Worm (Caenorhabditis elegans): ENCODE measurements around the gene D1044.4.

Gene D1044.4

DNA sequence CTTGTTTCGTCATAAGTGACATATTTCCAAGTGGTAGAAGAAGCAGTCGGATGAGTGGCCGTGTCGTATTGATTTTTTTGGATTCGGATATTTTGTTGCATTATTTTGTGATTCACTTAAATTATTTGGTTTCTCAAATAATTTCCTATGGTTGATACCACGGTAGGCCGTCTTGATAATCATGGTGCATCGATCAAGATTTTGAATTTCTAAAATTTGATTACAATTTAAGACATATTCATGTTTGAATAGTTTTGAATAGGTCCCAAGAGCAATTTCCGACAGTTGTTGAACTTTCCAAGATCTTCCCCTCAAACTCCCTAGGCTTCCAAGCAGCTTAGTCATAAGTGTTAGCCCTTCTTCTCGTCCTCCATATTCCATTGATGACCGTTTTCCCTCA lies at the start of gene D1044.4:
TSS of gene D1044.4 (minus strand) at position 101 of the 400 bp plus-strand sequence.
- TF ChIP-seq ceh-83 (GFP tag; optimal IDR thresholded peaks at IDR 0.05) (no peak), nhr-28 (tag; optimal IDR thresholded peaks at IDR 0.05) (no peak), mls-2 (tag; optimal IDR thresholded peaks at IDR 0.05) (no peak), nhr-76 (tag; optimal IDR thresholded peaks at IDR 0.05) (no peak), sptf-1 (tag; optimal IDR thresholded peaks at IDR 0.05) (no peak), elt-1 (tag; optimal IDR thresholded peaks at IDR 0.05; ENCODE audit: borderline replicate concordance, insufficient read depth) (no peak), ceh-39 (tag; optimal IDR thresholded peaks at IDR 0.05) (no peak), lsy-2 (tag; optimal IDR thresholded peaks at IDR 0.05) (no peak), sem-2 (GFP tag; optimal IDR thresholded peaks at IDR 0.05) (no peak), nhr-12 (tag; optimal IDR thresholded peaks at IDR 0.05) (no peak), ceh-43 (GFP tag; optimal IDR thresholded peaks at IDR 0.05) (no peak), lin-13 (tag; optimal IDR thresholded peaks at IDR 0.05) (no peak), lin-32 (GFP tag; optimal IDR thresholded peaks at IDR 0.05) (no peak), elt-3 (tag; optimal IDR thresholded peaks at IDR 0.05) (no peak), blmp-1 (tag; optimal IDR thresholded peaks at IDR 0.05) (no peak), unc-120 (tag; optimal IDR thresholded peaks at IDR 0.05; ENCODE audit: poor library complexity, severe bottlenecking) (no peak), zip-8 (tag; optimal IDR thresholded peaks at IDR 0.05) (no peak), flh-1 (GFP tag; optimal IDR thresholded peaks at IDR 0.05) (no peak), mep-1 (tag; optimal IDR thresholded peaks at IDR 0.05) (no peak)

- TF ChIP-seq cnd-1 (tag; optimal IDR thresholded peaks at IDR 0.05) (no peak), unc-39 (tag; optimal IDR thresholded peaks at IDR 0.05) (no peak), nhr-76 (tag; optimal IDR thresholded peaks at IDR 0.05) (no peak), sem-2 (GFP tag; optimal IDR thresholded peaks at IDR 0.05) (no peak), ham-2 (GFP tag; optimal IDR thresholded peaks at IDR 0.05) (no peak), ztf-11 (tag; optimal IDR thresholded peaks at IDR 0.05) (no peak), unc-62 (GFP tag; optimal IDR thresholded peaks at IDR 0.05) (no peak)
These were observed 49.1 kb upstream of the D1044.4 start for ce11 chrIII:5570814-5571443.

DNA sequence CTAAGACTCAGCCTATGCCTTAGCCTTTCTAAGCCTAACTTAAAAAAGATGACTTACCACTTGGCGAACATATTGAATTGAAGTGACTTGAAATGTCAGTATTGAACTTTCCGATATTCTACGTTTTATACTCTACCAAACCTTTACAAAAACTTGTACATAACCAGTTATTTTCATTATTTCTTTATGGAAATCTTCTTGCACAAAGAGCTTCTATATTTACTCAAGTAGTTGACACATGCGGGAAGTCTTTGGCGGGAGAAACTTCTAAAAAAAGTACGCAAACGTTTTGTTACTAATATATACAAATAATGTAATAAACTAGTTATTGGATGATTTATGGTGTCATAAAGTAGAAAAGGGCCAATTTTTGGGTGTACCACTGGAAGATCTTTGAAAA lies 46.8 kb upstream of the D1044.4 start, which contains the start of gene nspb-12:
TSS of gene nspb-12 (minus strand) at position 101 of the 400 bp plus-strand sequence.
- TF ChIP-seq lin-13 (tag; optimal IDR thresholded peaks at IDR 0.05): no peak
- no peak for TF ChIP-seq unc-120 (tag; optimal IDR thresholded peaks at IDR 0.05; ENCODE audit: poor library complexity, severe bottlenecking)
- no peak for TF ChIP-seq lsy-2 (tag; optimal IDR thresholded peaks at IDR 0.05)
- no peak for TF ChIP-seq tbx-8 (GFP tag; optimal IDR thresholded peaks at IDR 0.05)

ce11 chrIII:5568265-5568664 lies 46.4 kb upstream of the D1044.4 start:
- TF ChIP-seq mls-2 (tag; optimal IDR thresholded peaks at IDR 0.05) (no peak), tbx-8 (GFP tag; optimal IDR thresholded peaks at IDR 0.05) (no peak), nhr-76 (tag; optimal IDR thresholded peaks at IDR 0.05) (no peak)

DNA sequence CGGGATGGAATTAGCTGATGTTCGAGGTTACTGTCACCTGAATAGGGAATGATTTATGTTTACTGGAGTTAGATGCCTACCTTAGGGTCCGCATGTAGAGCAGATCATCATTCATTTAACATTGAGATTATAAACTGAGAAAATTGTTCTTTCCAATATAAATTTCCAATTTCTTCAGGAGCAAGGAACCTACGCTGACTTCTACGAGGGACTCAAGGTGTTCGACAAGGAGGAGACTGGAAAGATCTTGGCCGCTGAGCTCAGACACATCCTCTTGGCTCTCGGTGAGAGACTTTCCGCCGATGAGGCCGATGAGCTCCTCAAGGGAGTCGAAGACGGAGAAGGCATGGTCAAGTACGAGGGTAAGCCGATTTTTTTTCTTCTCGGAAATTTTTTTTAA lies 44.7 kb upstream of the D1044.4 start:
- TF ChIP-seq nhr-2 (tag; optimal IDR thresholded peaks at IDR 0.05) (no peak), blmp-1 (tag; optimal IDR thresholded peaks at IDR 0.05) (no peak), unc-120 (tag; optimal IDR thresholded peaks at IDR 0.05; ENCODE audit: poor library complexity, severe bottlenecking) (no peak), mep-1 (tag; optimal IDR thresholded peaks at IDR 0.05) (no peak), zip-8 (tag; optimal IDR thresholded peaks at IDR 0.05) (no peak), bed-3 (GFP tag; optimal IDR thresholded peaks at IDR 0.05) (no peak), unc-62 (GFP tag; optimal IDR thresholded peaks at IDR 0.05) (no peak), M03D4.4 (tag; optimal IDR thresholded peaks at IDR 0.05) (no peak), snpc-4 (tag; optimal IDR thresholded peaks at IDR 0.05) (no peak), lin-13 (tag; optimal IDR thresholded peaks at IDR 0.05) (no peak), pha-4 (tag; optimal IDR thresholded peaks at IDR 0.05) (no peak), ces-1 (GFP tag; optimal IDR thresholded peaks at IDR 0.05) (no peak), sem-2 (GFP tag; optimal IDR thresholded peaks at IDR 0.05) (no peak), drap-1 (GFP tag; optimal IDR thresholded peaks at IDR 0.05) (no peak), nhr-28 (tag; optimal IDR thresholded peaks at IDR 0.05) (no peak), elt-1 (tag; optimal IDR thresholded peaks at IDR 0.05; ENCODE audit: borderline replicate concordance, insufficient read depth) (no peak), nhr-76 (tag; optimal IDR thresholded peaks at IDR 0.05) (no peak), mab-5 (tag; optimal IDR thresholded peaks at IDR 0.05) (no peak)

All from whole organism, mixed stage, embryonic.